Worm (Caenorhabditis elegans): ENCODE measurements around the gene F28C1.1.

Gene F28C1.1

ce11 chrV:12406514-12406913, 44.1 kb upstream of the F28C1.1 start:
- TF ChIP-seq gei-17 (GFP tag; optimal IDR thresholded peaks at IDR 0.05): peak; percentile 20
- TF ChIP-seq zfh-2 (GFP tag; conservative IDR thresholded peaks at IDR 0.05): no peak
- peak; percentile 49 for TF ChIP-seq egrh-3 (GFP tag; IDR thresholded peaks at IDR 0.05)
- TF ChIP-seq lin-54 (GFP tag; optimal IDR thresholded peaks at IDR 0.05): no peak

- TF ChIP-seq F23B12.7 (tag; optimal IDR thresholded peaks at IDR 0.05; ENCODE audit: insufficient read depth): no peak
- no peak for TF ChIP-seq fkh-3 (tag; optimal IDR thresholded peaks at IDR 0.05)
- no peak for TF ChIP-seq unc-62 (GFP tag; optimal IDR thresholded peaks at IDR 0.05)
- TF ChIP-seq atf-7 (tag; optimal IDR thresholded peaks at IDR 0.05): no peak
- TF ChIP-seq mel-28 (tag; optimal IDR thresholded peaks at IDR 0.05; ENCODE audit: borderline replicate concordance): no peak
- TF ChIP-seq cebp-1 (GFP tag; IDR thresholded peaks at IDR 0.05): no peak
- TF ChIP-seq cebp-1 (tag; optimal IDR thresholded peaks at IDR 0.05): no peak
- TF ChIP-seq Y67H2A.10 (GFP tag; conservative IDR thresholded peaks at IDR 0.05): no peak
- no peak for TF ChIP-seq F57C9.4 (tag; optimal IDR thresholded peaks at IDR 0.05)
- no peak for TF ChIP-seq mcd-1 (GFP tag; IDR thresholded peaks at IDR 0.05)
- no peak for TF ChIP-seq lsl-1 (GFP tag; optimal IDR thresholded peaks at IDR 0.05)
- no peak for TF ChIP-seq let-607 (tag; optimal IDR thresholded peaks at IDR 0.05)
Observed at ce11 chrV:12408525-12408924, 42.1 kb upstream of the F28C1.1 start, which contains the start of gene cdr-4. cdr-4 (minus strand) TSS chrV:12408625.

- TF ChIP-seq snpc-1.1 (tag; optimal IDR thresholded peaks at IDR 0.05; ENCODE audit: insufficient read depth): no peak
- peak; percentile 6 for TF ChIP-seq nhr-80 (tag; optimal IDR thresholded peaks at IDR 0.05)
- no peak for TF ChIP-seq attf-5 (GFP tag; optimal IDR thresholded peaks at IDR 0.05)
- TF ChIP-seq hmg-1.2 (GFP tag; IDR thresholded peaks at IDR 0.05): peak; percentile 39; the same call in 1 of the 2 replicates
- no peak for TF ChIP-seq F57C9.4 (tag; optimal IDR thresholded peaks at IDR 0.05)
- no peak for TF ChIP-seq T26A5.8 (tag; optimal IDR thresholded peaks at IDR 0.05)
- no peak for TF ChIP-seq cebp-1 (GFP tag; IDR thresholded peaks at IDR 0.05)
- peak; percentile 83 for TF ChIP-seq cebp-1 (tag; optimal IDR thresholded peaks at IDR 0.05)
- no peak for TF ChIP-seq D2030.7 (GFP tag; IDR thresholded peaks at IDR 0.05)
- no peak for TF ChIP-seq F37B4.10 (GFP tag; IDR thresholded peaks at IDR 0.05)
Observed at ce11 chrV:12408996-12409395, 41.6 kb upstream of the F28C1.1 start.

- TF ChIP-seq somi-1 (GFP tag; optimal IDR thresholded peaks at IDR 0.05): no peak
- TF ChIP-seq hlh-26 (GFP tag; conservative IDR thresholded peaks at IDR 0.05): no peak
- no peak for TF ChIP-seq ceh-79 (tag; optimal IDR thresholded peaks at IDR 0.05)
- TF ChIP-seq ceh-58 (GFP tag; IDR thresholded peaks at IDR 0.05): no peak
- no peak for TF ChIP-seq ceh-40 (GFP tag; IDR thresholded peaks at IDR 0.05)
- no peak for TF ChIP-seq atf-7 (tag; optimal IDR thresholded peaks at IDR 0.05)
Observed at ce11 chrV:12410416-12411001, 40.1 kb upstream of the F28C1.1 start, which contains the start of gene hrg-2. hrg-2 (minus strand) TSS chrV:12410513.

ce11 chrV:12411909-12412308, 38.7 kb upstream of the F28C1.1 start, which contains the start of gene cdr-7:
cdr-7 (minus strand) TSS chrV:12412113.
- no peak for TF ChIP-seq attf-3 (GFP tag; conservative IDR thresholded peaks at IDR 0.05)
- no peak for TF ChIP-seq C06A6.2 (GFP tag; conservative IDR thresholded peaks at IDR 0.05)
- TF ChIP-seq ets-4 (GFP tag; optimal IDR thresholded peaks at IDR 0.05): no peak
- no peak for TF ChIP-seq ztf-18 (tag; optimal IDR thresholded peaks at IDR 0.05)
- no peak for TF ChIP-seq ztf-6 (GFP tag; IDR thresholded peaks at IDR 0.05)
- no peak for TF ChIP-seq F52B5.7 (tag; optimal IDR thresholded peaks at IDR 0.05)
- no peak for TF ChIP-seq lin-35 (GFP tag; optimal IDR thresholded peaks at IDR 0.05)
- no peak for TF ChIP-seq unc-62 (GFP tag; optimal IDR thresholded peaks at IDR 0.05)
- no peak for TF ChIP-seq rec-8 (tag; optimal IDR thresholded peaks at IDR 0.05)
- no peak for TF ChIP-seq ztf-28 (GFP tag; IDR thresholded peaks at IDR 0.05)
- no peak for TF ChIP-seq aptf-2 (GFP tag; conservative IDR thresholded peaks at IDR 0.05)
- no peak for TF ChIP-seq C17E4.6 (GFP tag; IDR thresholded peaks at IDR 0.05)
- TF ChIP-seq dpl-1 (GFP tag; optimal IDR thresholded peaks at IDR 0.05): no peak
- no peak for TF ChIP-seq nhr-90 (tag; optimal IDR thresholded peaks at IDR 0.05)
- no peak for TF ChIP-seq F57C9.4 (tag; optimal IDR thresholded peaks at IDR 0.05)
- TF ChIP-seq gei-17 (GFP tag; optimal IDR thresholded peaks at IDR 0.05): no peak
